Fruit fly (Drosophila melanogaster) whole organism, embryonic: ENCODE results near the gene Psf2.
A peak's percentile ranks its signal among the peaks of the same experiment; 100 is the strongest.

Source experiments
- Atf6 ChIP-seq: fragments of 200-800 bp; sonication (Bioruptor generic); IDR thresholded peaks from 2 replicates; pipeline ENCODE4 v1.3.6; 2022; ENCODE audit warnings: missing biosample characterization, missing genetic modification characterization
- B-H1 ChIP-seq: fragments of 200-800 bp; sonication (Bioruptor generic); IDR thresholded peaks from 3 replicates; pipeline ENCODE4 v1.3.6; 2022; ENCODE audit warnings: missing biosample characterization, missing genetic modification characterization
- Bgb ChIP-seq: fragments of 200-800 bp; sonication (Bioruptor generic); IDR thresholded peaks from 2 replicates; pipeline ENCODE4 v1.3.6; 2022; ENCODE audit warnings: missing biosample characterization, missing genetic modification characterization; ENCODE audit not compliant: partially characterized antibody
- CG11456 ChIP-seq: fragments of 200-800 bp; sonication (Bioruptor generic); IDR thresholded peaks from 3 replicates; pipeline ENCODE4 v1.3.6; 2022; ENCODE audit warnings: missing biosample characterization, missing genetic modification characterization
- CG11696 ChIP-seq: fragments of 200-800 bp; sonication (Bioruptor generic); IDR thresholded peaks from 2 replicates; pipeline ENCODE4 v1.3.6; 2022; ENCODE audit warnings: missing biosample characterization, missing genetic modification characterization
- CG12299 ChIP-seq: fragments of 200-800 bp; sonication (Bioruptor generic); optimal IDR thresholded peaks from 2 replicates; lab custom pipeline; 2018; ENCODE audit warnings: missing biosample characterization, mild to moderate bottlenecking, missing genetic modification characterization
- CG13123 ChIP-seq: fragments of 200-800 bp; sonication (Bioruptor generic); optimal IDR thresholded peaks from 2 replicates; lab custom pipeline; 2016; ENCODE audit warnings: missing biosample characterization, missing genetic modification characterization
- CG1602 ChIP-seq: fragments of 200-800 bp; sonication (Bioruptor generic); optimal IDR thresholded peaks from 3 replicates; lab custom pipeline; 2016; ENCODE audit warnings: missing biosample characterization, missing genetic modification characterization
- CG2712 ChIP-seq: fragments of 200-800 bp; optimal IDR thresholded peaks from 3 replicates; lab custom pipeline; 2019; ENCODE audit warnings: missing biosample characterization, mild to moderate bottlenecking, missing genetic modification characterization, moderate library complexity
- CG30431 ChIP-seq: fragments of 200-800 bp; sonication (Bioruptor generic); optimal IDR thresholded peaks from 2 replicates; lab custom pipeline; 2017; ENCODE audit warnings: missing biosample characterization, missing genetic modification characterization
- CG3065 ChIP-seq: fragments of 200-800 bp; sonication (Bioruptor generic); optimal IDR thresholded peaks from 2 replicates; lab custom pipeline; 2016; ENCODE audit warnings: missing biosample characterization, missing genetic modification characterization
- CG34224 ChIP-seq: fragments of 200-800 bp; sonication (Bioruptor generic); IDR thresholded peaks from 3 replicates; pipeline ENCODE4 v1.3.6; 2022; ENCODE audit warnings: missing biosample characterization, missing genetic modification characterization; ENCODE audit not compliant: partially characterized antibody
- CG3838 ChIP-seq: fragments of 200-800 bp; sonication (Bioruptor generic); optimal IDR thresholded peaks from 3 replicates; lab custom pipeline; 2016; ENCODE audit warnings: missing biosample characterization, missing genetic modification characterization
- CG5245 ChIP-seq: fragments of 200-800 bp; sonication (Bioruptor generic); optimal IDR thresholded peaks from 3 replicates; lab custom pipeline; 2016; ENCODE audit warnings: missing biosample characterization, missing genetic modification characterization
- CG6854 ChIP-seq: fragments of 200-800 bp; sonication (Bioruptor generic); optimal IDR thresholded peaks from 3 replicates; lab custom pipeline; 2017; ENCODE audit warnings: missing biosample characterization, mild to moderate bottlenecking, missing genetic modification characterization
- CG7372 ChIP-seq: fragments of 200-800 bp; sonication (Bioruptor generic); IDR thresholded peaks from 2 replicates; pipeline ENCODE4 v1.3.6; 2022; ENCODE audit warnings: missing biosample characterization, missing genetic modification characterization
- CG7745 ChIP-seq: fragments of 200-800 bp; sonication (Bioruptor generic); optimal IDR thresholded peaks from 2 replicates; lab custom pipeline; 2018; ENCODE audit warnings: missing biosample characterization, mild to moderate bottlenecking, missing genetic modification characterization, moderate library complexity
- CG7786 ChIP-seq: fragments of 200-800 bp; sonication (Bioruptor generic); optimal IDR thresholded peaks from 2 replicates; lab custom pipeline; 2016; ENCODE audit warnings: missing biosample characterization, missing genetic modification characterization
- CG8944 ChIP-seq: fragments of 200-800 bp; sonication (Bioruptor generic); optimal IDR thresholded peaks from 3 replicates; lab custom pipeline; 2016; ENCODE audit warnings: missing biosample characterization, missing genetic modification characterization
- Dbx ChIP-seq: fragments of 200-800 bp; sonication (Bioruptor generic); IDR thresholded peaks from 3 replicates; pipeline ENCODE4 v1.3.6; 2022; ENCODE audit warnings: missing biosample characterization, missing genetic modification characterization
- Dref ChIP-seq: fragments of 200-800 bp; sonication (Bioruptor generic); IDR thresholded peaks from 2 replicates; pipeline ENCODE4 v1.3.6; 2022; ENCODE audit warnings: missing biosample characterization, missing genetic modification characterization
- Drgx ChIP-seq: fragments of 200-800 bp; sonication (Bioruptor generic); IDR thresholded peaks from 2 replicates; pipeline ENCODE4 v1.3.6; 2022; ENCODE audit warnings: missing biosample characterization, missing genetic modification characterization
- Eip74EF ChIP-seq, 2 experiments: fragments of 200-800 bp in 1 of 2; fragments of >200 bp in 1 of 2; sonication (Bioruptor generic) in 1 of 2; optimal IDR thresholded peaks; 2 replicates each; lab custom pipeline; 2017 to 2019; ENCODE audit warnings: missing biosample characterization in 2 of 2, missing genetic modification characterization in 2 of 2, mild to moderate bottlenecking in 1 of 2, moderate library complexity in 1 of 2
- Gsc ChIP-seq: fragments of 200-800 bp; sonication (Bioruptor generic); IDR thresholded peaks from 2 replicates; pipeline ENCODE4 v1.3.6; 2022; ENCODE audit warnings: missing biosample characterization, missing genetic modification characterization
- HmgD ChIP-seq: fragments of 200-800 bp; sonication (Bioruptor generic); optimal IDR thresholded peaks from 3 replicates; lab custom pipeline; 2016; ENCODE audit warnings: missing biosample characterization, missing genetic modification characterization
- Oli ChIP-seq: fragments of 200-800 bp; sonication (Bioruptor generic); optimal IDR thresholded peaks from 2 replicates; lab custom pipeline; 2018; ENCODE audit warnings: missing biosample characterization, mild to moderate bottlenecking, missing genetic modification characterization, moderate library complexity
- Ptx1 ChIP-seq: fragments of 200-800 bp; sonication (Bioruptor generic); IDR thresholded peaks from 2 replicates; pipeline ENCODE4 v1.3.6; 2022; ENCODE audit warnings: missing biosample characterization, missing genetic modification characterization
- Stat92E ChIP-seq, 3 experiments: fragments of >200 bp in 2 of 3; fragments of 200-800 bp in 1 of 3; sonication (Bioruptor generic) in 1 of 3; optimal IDR thresholded peaks; 2 replicates each; lab custom pipeline; 2017 to 2019; ENCODE audit warnings: missing biosample characterization in 3 of 3, missing genetic modification characterization in 3 of 3, mild to moderate bottlenecking in 1 of 3, moderate library complexity in 1 of 3
- Taf1 ChIP-seq: fragments of 200-800 bp; sonication (Bioruptor generic); IDR thresholded peaks from 2 replicates; pipeline ENCODE4 v1.3.6; 2022; ENCODE audit warnings: missing biosample characterization, missing genetic modification characterization
- Vsx1 ChIP-seq: fragments of 200-800 bp; sonication (Bioruptor generic); optimal IDR thresholded peaks from 2 replicates; lab custom pipeline; 2017; ENCODE audit warnings: missing biosample characterization, mild to moderate bottlenecking, missing genetic modification characterization, missing genetic modification reagents
- Xbp1 ChIP-seq: fragments of 200-800 bp; sonication (Bioruptor generic); optimal IDR thresholded peaks from 3 replicates; lab custom pipeline; 2016; ENCODE audit warnings: missing biosample characterization, mild to moderate bottlenecking, missing genetic modification characterization
- ash1 ChIP-seq: fragments of 200-800 bp; sonication (Bioruptor generic); optimal IDR thresholded peaks from 2 replicates; lab custom pipeline; 2018; ENCODE audit warnings: missing biosample characterization, mild to moderate bottlenecking, missing genetic modification characterization
- bbx ChIP-seq: fragments of 200-800 bp; sonication (Bioruptor generic); IDR thresholded peaks from 2 replicates; pipeline ENCODE4 v1.3.6; 2022; ENCODE audit warnings: missing biosample characterization, missing genetic modification characterization; ENCODE audit not compliant: partially characterized antibody
- chinmo ChIP-seq: fragments of 200-800 bp; sonication (Bioruptor generic); IDR thresholded peaks from 4 replicates; pipeline ENCODE4 v1.3.6; 2022; ENCODE audit warnings: missing biosample characterization, missing genetic modification characterization; ENCODE audit not compliant: partially characterized antibody
- crc ChIP-seq: fragments of 200-800 bp; sonication (Bioruptor generic); optimal IDR thresholded peaks from 2 replicates; lab custom pipeline; 2016; ENCODE audit warnings: missing biosample characterization, missing genetic modification characterization
- dm ChIP-seq: fragments of 200-800 bp; sonication (Bioruptor generic); optimal IDR thresholded peaks from 3 replicates; lab custom pipeline; 2016; ENCODE audit warnings: missing biosample characterization, missing genetic modification characterization
- gce ChIP-seq: fragments of 200-800 bp; sonication (Bioruptor generic); IDR thresholded peaks from 3 replicates; pipeline ENCODE4 v1.3.6; 2022; ENCODE audit warnings: missing biosample characterization, missing genetic modification characterization
- gro ChIP-seq: fragments of 200-800 bp; sonication (Bioruptor generic); optimal IDR thresholded peaks from 2 replicates; lab custom pipeline; 2016; ENCODE audit warnings: missing biosample characterization, missing genetic modification characterization
- hbn ChIP-seq: fragments of 200-800 bp; sonication (Bioruptor generic); IDR thresholded peaks from 2 replicates; pipeline ENCODE4 v1.3.6; 2022; ENCODE audit warnings: missing biosample characterization, missing genetic modification characterization; ENCODE audit not compliant: partially characterized antibody
- ind ChIP-seq: fragments of 200-800 bp; sonication (Bioruptor generic); optimal IDR thresholded peaks from 3 replicates; lab custom pipeline; 2016; ENCODE audit warnings: missing biosample characterization, missing genetic modification characterization
- ken ChIP-seq: fragments of 200-800 bp; sonication (Bioruptor generic); IDR thresholded peaks from 3 replicates; pipeline ENCODE4 v1.3.6; 2022; ENCODE audit warnings: missing biosample characterization, missing genetic modification characterization
- luna ChIP-seq: fragments of 200-800 bp; sonication (Bioruptor generic); optimal IDR thresholded peaks from 2 replicates; lab custom pipeline; 2016; ENCODE audit warnings: missing biosample characterization, missing genetic modification characterization
- phol ChIP-seq: fragments of 200-800 bp; sonication (Bioruptor generic); optimal IDR thresholded peaks from 3 replicates; lab custom pipeline; 2018; ENCODE audit warnings: missing biosample characterization, mild to moderate bottlenecking, missing genetic modification characterization, moderate library complexity
- pzg ChIP-seq: fragments of 200-800 bp; sonication (Bioruptor generic); optimal IDR thresholded peaks from 3 replicates; lab custom pipeline; 2018; ENCODE audit warnings: missing biosample characterization, mild to moderate bottlenecking, missing genetic modification characterization, moderate library complexity
- tio ChIP-seq: fragments of 200-800 bp; sonication (Bioruptor generic); optimal IDR thresholded peaks from 2 replicates; lab custom pipeline; 2017; ENCODE audit warnings: missing biosample characterization, missing genetic modification characterization, inconsistent platforms
- tll ChIP-seq, 2 experiments: fragments of 200-800 bp in 1 of 2; fragments of >200 bp in 1 of 2; sonication (Bioruptor generic) in 1 of 2; optimal IDR thresholded peaks; 2 replicates each; lab custom pipeline; 2017 to 2019; ENCODE audit warnings: missing biosample characterization in 2 of 2, missing genetic modification characterization in 2 of 2, mild to moderate bottlenecking in 1 of 2, moderate library complexity in 1 of 2
- twi ChIP-seq: fragments of 200-800 bp; optimal IDR thresholded peaks from 2 replicates; lab custom pipeline; 2019; ENCODE audit warnings: missing biosample characterization, mild to moderate bottlenecking, missing genetic modification characterization, moderate library complexity
- unc-4 ChIP-seq: fragments of 200-800 bp; sonication (Bioruptor generic); IDR thresholded peaks from 2 replicates; pipeline ENCODE4 v1.3.6; 2022; ENCODE audit warnings: missing biosample characterization, missing genetic modification characterization; ENCODE audit not compliant: partially characterized antibody
- vfl ChIP-seq: fragments of 200-800 bp; sonication (Bioruptor generic); optimal IDR thresholded peaks from 2 replicates; lab custom pipeline; 2016; ENCODE audit warnings: missing biosample characterization, missing genetic modification characterization
- zfh1 ChIP-seq: fragments of 200-800 bp; sonication (Bioruptor generic); IDR thresholded peaks from 3 replicates; pipeline ENCODE4 v1.3.6; 2022; ENCODE audit warnings: missing biosample characterization, missing genetic modification characterization

The Psf2 gene

dm6 chr2L:4350683-4351324 lies 36.4 kb downstream of the Psf2 start (continued):
- TF ChIP-seq CG6854 (GFP tag; lab: Kevin White, UChicago) = no peak
- TF ChIP-seq ash1 (GFP tag; lab: Kevin White, UChicago) = no peak
- no peak for TF ChIP-seq CG34224 (GFP tag; lab: Robert Waterston, UW)
- TF ChIP-seq B-H1 (GFP tag; lab: Robert Waterston, UW) = no peak
- TF ChIP-seq twi (tag; lab: Kevin White, UChicago) = peak; percentile 80
- TF ChIP-seq phol = peak; percentile 80
- TF ChIP-seq CG8944 (GFP tag; lab: Kevin White, UChicago) = peak; percentile 49
- TF ChIP-seq CG3838 (GFP tag; lab: Kevin White, UChicago) = no peak
- peak; percentile 91 for TF ChIP-seq zfh1 (GFP tag; lab: Robert Waterston, UW)
- TF ChIP-seq hbn (GFP tag; lab: Robert Waterston, UW) = no peak
- TF ChIP-seq tll (GFP tag; optimal IDR thresholded peaks at IDR 0.05; lab: Kevin White, UChicago) = peak in 1 of 2 experiments; percentile 41
- no peak for TF ChIP-seq bbx (GFP tag; lab: Robert Waterston, UW)
- no peak for TF ChIP-seq chinmo (GFP tag; lab: Robert Waterston, UW)
- peak; percentile 74 for TF ChIP-seq dm (GFP tag; lab: Kevin White, UChicago)
- peak; percentile 7 for TF ChIP-seq CG3065 (GFP tag; lab: Kevin White, UChicago)
- no peak for TF ChIP-seq Gsc (GFP tag; lab: Robert Waterston, UW)
- no peak for TF ChIP-seq CG11696 (GFP tag; lab: Robert Waterston, UW)
- TF ChIP-seq CG11456 (GFP tag; lab: Robert Waterston, UW) = no peak
- peak; percentile 52 for TF ChIP-seq Xbp1 (GFP tag; lab: Kevin White, UChicago)
- peak; percentile 22 for TF ChIP-seq CG12299 (tag; lab: Kevin White, UChicago)
- no peak for TF ChIP-seq pzg (GFP tag; lab: Kevin White, UChicago)
- peak; percentile 64 for TF ChIP-seq CG7786 (GFP tag; lab: Kevin White, UChicago)
- peak in 1 of 3 experiments; percentile 14 for TF ChIP-seq Stat92E (GFP tag; optimal IDR thresholded peaks at IDR 0.05; lab: Kevin White, UChicago)
- no peak for TF ChIP-seq Eip74EF (GFP tag; optimal IDR thresholded peaks at IDR 0.05; lab: Kevin White, UChicago)
- TF ChIP-seq Drgx (GFP tag; lab: Robert Waterston, UW) = no peak
- TF ChIP-seq ind (GFP tag; lab: Kevin White, UChicago) = peak; percentile 9
- TF ChIP-seq Taf1 (GFP tag; lab: Robert Waterston, UW) = no peak
- no peak for TF ChIP-seq Atf6 (GFP tag; lab: Robert Waterston, UW)
- peak; percentile 70 for TF ChIP-seq CG7745 (tag; lab: Kevin White, UChicago)
- no peak for TF ChIP-seq luna (GFP tag; lab: Kevin White, UChicago)
- no peak for TF ChIP-seq Bgb (GFP tag; lab: Robert Waterston, UW)
- peak; percentile 30; the same call in 1 of the 2 replicates for TF ChIP-seq CG7372 (GFP tag; lab: Robert Waterston, UW)
- TF ChIP-seq Vsx1 (GFP tag; lab: Kevin White, UChicago) = no peak
- TF ChIP-seq CG5245 = peak; percentile 40
- TF ChIP-seq Dbx (GFP tag; lab: Robert Waterston, UW) = no peak
- peak; percentile 52 for TF ChIP-seq Oli (tag; lab: Kevin White, UChicago)
- TF ChIP-seq ken (GFP tag; lab: Robert Waterston, UW) = 0 out of 3 replicates have a peak, but pooled peaks have one; percentile 43
- no peak for TF ChIP-seq Dref (GFP tag; lab: Robert Waterston, UW)
- TF ChIP-seq vfl (GFP tag; lab: Kevin White, UChicago) = no peak
- TF ChIP-seq HmgD = no peak
- peak; percentile 25 for TF ChIP-seq CG30431 (GFP tag; lab: Kevin White, UChicago)
- TF ChIP-seq gce (GFP tag; lab: Robert Waterston, UW) = no peak
- TF ChIP-seq unc-4 (GFP tag; lab: Robert Waterston, UW) = no peak
- TF ChIP-seq CG1602 = peak; percentile 71
- TF ChIP-seq gro (GFP tag; lab: Kevin White, UChicago) = no peak
- peak; percentile 70 for TF ChIP-seq tio (GFP tag; lab: Kevin White, UChicago)
- peak; percentile 93 for TF ChIP-seq CG2712 (tag; lab: Kevin White, UChicago)
- no peak for TF ChIP-seq CG13123 (GFP tag; lab: Kevin White, UChicago)
- peak; percentile 44; the same call in 1 of the 2 replicates for TF ChIP-seq Ptx1
- TF ChIP-seq crc (GFP tag; lab: Kevin White, UChicago) = no peak
